Fruit fly (Drosophila melanogaster) whole organism, pupa: ENCODE data around the gene CG45100.

Experiments
- CG12605 ChIP-seq: fragments of 200-800 bp; sonication (Bioruptor generic); IDR thresholded peaks from 2 replicates; pipeline ENCODE4 v1.3.6; 2022; ENCODE audit warnings: missing biosample characterization, missing genetic modification characterization
- CG14655 ChIP-seq: fragments of 200-800 bp; sonication (Bioruptor generic); optimal IDR thresholded peaks from 3 replicates; lab custom pipeline; 2017; ENCODE audit warnings: mild to moderate bottlenecking, missing biosample characterization, missing genetic modification reagents, missing genetic modification characterization
- CG17806 ChIP-seq: fragments of 200-800 bp; sonication (Bioruptor generic); optimal IDR thresholded peaks from 2 replicates; lab custom pipeline; 2018; ENCODE audit warnings: missing biosample characterization, mild to moderate bottlenecking, missing genetic modification characterization, moderate library complexity
- CG8301 ChIP-seq: fragments of 200-800 bp; sonication (Bioruptor generic); optimal IDR thresholded peaks from 2 replicates; lab custom pipeline; 2018; ENCODE audit warnings: missing biosample characterization, mild to moderate bottlenecking, missing genetic modification characterization
- D1 ChIP-seq: fragments of 200-800 bp; sonication (Bioruptor generic); optimal IDR thresholded peaks from 2 replicates; lab custom pipeline; 2018; ENCODE audit warnings: missing biosample characterization, mild to moderate bottlenecking, missing genetic modification characterization, moderate library complexity
- EcR ChIP-seq: fragments of 200-800 bp; sonication (Bioruptor generic); optimal IDR thresholded peaks from 3 replicates; lab custom pipeline; 2019; ENCODE audit warnings: missing biosample characterization, missing genetic modification characterization, mild to moderate bottlenecking, moderate library complexity, missing genetic modification reagents
- fd96Ca ChIP-seq: fragments of 200-800 bp; sonication (Bioruptor generic); IDR thresholded peaks from 3 replicates; pipeline ENCODE4 v1.3.6; 2022; ENCODE audit warnings: missing biosample characterization, missing genetic modification characterization

DNA sequence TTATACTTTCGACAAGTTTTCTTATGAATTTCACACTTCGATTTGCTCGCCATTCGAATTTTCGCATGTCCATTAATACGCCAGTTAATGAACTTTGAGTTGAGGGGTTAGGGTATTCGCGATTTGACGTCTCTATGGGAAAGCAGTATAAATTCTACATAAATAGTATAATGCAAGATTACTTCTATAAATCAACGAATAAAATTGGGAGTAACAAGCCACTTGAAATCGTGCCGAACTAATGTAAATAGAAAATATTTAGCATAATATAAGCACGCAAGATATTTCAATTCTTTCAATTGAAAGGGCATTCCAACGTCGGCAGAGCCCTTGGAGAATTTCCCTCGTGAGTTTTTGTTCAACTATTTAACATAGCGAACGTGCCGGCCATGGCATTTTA is 46.2 kb upstream of the CG45100 start:
- TF ChIP-seq CG14655 (GFP tag; lab: Kevin White, UChicago) (no peak), CG8301 (tag; lab: Kevin White, UChicago) (no peak), CG12605 (no peak), CG17806 (tag; lab: Kevin White, UChicago) (no peak), fd96Ca (GFP tag; lab: Robert Waterston, UW) (no peak), EcR (GFP tag; lab: Kevin White, UChicago) (no peak), D1 (tag; lab: Kevin White, UChicago) (no peak)
